Worm (Caenorhabditis elegans): ENCODE data around the gene nlp-20.

DNA sequence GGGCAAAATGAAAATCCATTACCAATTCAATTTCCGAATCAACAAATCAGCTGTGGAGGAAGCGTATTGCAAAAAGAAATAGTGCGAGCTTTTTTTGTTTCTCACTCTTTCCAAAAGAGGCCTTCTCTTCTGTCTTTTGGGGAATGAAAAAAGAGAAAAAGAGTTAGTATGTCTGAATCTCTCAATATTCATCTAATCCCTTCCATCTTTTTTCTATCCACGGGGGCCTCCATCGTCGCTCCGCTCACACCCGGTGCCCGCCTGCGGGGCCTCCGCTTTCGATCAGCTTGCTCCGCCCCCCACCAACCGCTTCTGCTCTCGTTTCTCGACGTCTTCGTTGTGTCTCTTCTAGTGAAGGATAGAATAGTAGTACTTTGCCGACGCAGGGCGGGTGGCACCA lies 23.6 kb downstream of the nlp-20 start:
- no peak for TF ChIP-seq scrt-1 (GFP tag; IDR thresholded peaks at IDR 0.05)
- no peak for TF ChIP-seq ama-1 (optimal IDR thresholded peaks at IDR 0.05)
- TF ChIP-seq pes-1 (GFP tag; IDR thresholded peaks at IDR 0.05): no peak
- TF ChIP-seq flt-1 (GFP tag; IDR thresholded peaks at IDR 0.05): no peak
